Fruit fly (Drosophila melanogaster): ENCODE data around the gene CG12517.

DNA sequence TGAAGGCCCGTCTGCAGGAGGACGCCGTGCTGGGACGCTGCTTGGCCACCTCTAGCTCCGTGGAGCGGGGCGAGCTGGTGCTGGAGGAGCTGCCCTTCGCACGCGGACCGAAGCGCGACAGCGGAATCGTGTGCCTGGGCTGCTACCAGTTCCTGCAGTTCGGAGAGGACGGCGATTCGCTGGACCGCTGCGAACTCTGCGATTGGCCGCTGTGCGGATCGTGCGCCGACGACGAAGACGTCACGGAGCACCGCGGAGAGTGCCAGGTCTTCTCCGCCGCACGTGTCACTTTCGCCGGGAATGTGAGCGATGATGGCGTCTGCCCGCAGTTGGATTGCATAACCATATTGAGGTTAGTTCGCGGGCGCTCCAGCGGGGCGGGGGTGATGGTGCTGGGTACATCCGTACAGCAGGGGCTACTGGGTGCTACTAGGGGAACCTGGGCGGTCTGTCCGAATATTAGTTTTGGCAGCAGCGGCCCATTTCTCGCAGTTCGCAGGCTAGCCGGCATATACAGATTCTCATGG, 18.6 kb upstream of the CG12517 start:
- TF ChIP-seq sima (GFP tag; optimal IDR thresholded peaks at IDR 0.05) = no peak
- TF ChIP-seq CG2875 (GFP tag; optimal IDR thresholded peaks at IDR 0.05) = no peak
- TF ChIP-seq pnt (GFP tag; optimal IDR thresholded peaks at IDR 0.05) = no peak
- no peak for TF ChIP-seq ci (GFP tag; IDR thresholded peaks at IDR 0.05)
- TF ChIP-seq NfI (GFP tag; optimal IDR thresholded peaks at IDR 0.05) = no peak
- TF ChIP-seq Xrp1 (GFP tag; IDR thresholded peaks at IDR 0.05) = no peak
- no peak for TF ChIP-seq CG2678 (tag; optimal IDR thresholded peaks at IDR 0.05)
- no peak for TF ChIP-seq Asciz (GFP tag; optimal IDR thresholded peaks at IDR 0.05)
- no peak for TF ChIP-seq ara (GFP tag; IDR thresholded peaks at IDR 0.05)
- no peak for TF ChIP-seq D (optimal IDR thresholded peaks at IDR 0.05)
- TF ChIP-seq D (GFP tag; optimal IDR thresholded peaks at IDR 0.05) = no peak
- no peak for TF ChIP-seq stwl (tag; optimal IDR thresholded peaks at IDR 0.05)

Measured in whole organism, embryonic.